Worm (Caenorhabditis elegans) whole organism, L4 larva: ENCODE results near the gene wdfy-2.

Experiments used
- nhr-102 ChIP-seq: sonication (generic microtip); optimal IDR thresholded peaks from 2 replicates; lab custom pipeline; 2016; ENCODE audit warnings: mild to moderate bottlenecking, missing genetic modification characterization, moderate library complexity, missing compliant biosample characterization
- unc-62 ChIP-seq, 3 experiments: fragments of 150-350 bp in 1 of 3; sonication (generic microtip); optimal IDR thresholded peaks in 2 of 3; peaks in 1 of 3; 1 replicate in 1 of 3; 2 replicates in 2 of 3; lab custom pipeline; 2014 to 2017; ENCODE audit warnings: missing biosample characterization in 3 of 3, missing genetic modification characterization in 3 of 3, missing genetic modification reagents in 3 of 3, missing genotype in 1 of 3

- TF ChIP-seq nhr-102 (no peak), unc-62 (GFP tag; optimal IDR thresholded peaks at IDR 0.05 in 1 of 2; lab: Kevin White, UChicago) (peak in 1 of 2 experiments; percentile 92), unc-62 (tag; optimal IDR thresholded peaks at IDR 0.05; lab: Kevin White, UChicago) (no peak)
Observed at ce11 chrII:9271285-9271684, 48.4 kb upstream of the wdfy-2 start.
